Worm (Caenorhabditis elegans): ENCODE data around the gene Y57G11B.8.

Y57G11B.8 gene

DNA sequence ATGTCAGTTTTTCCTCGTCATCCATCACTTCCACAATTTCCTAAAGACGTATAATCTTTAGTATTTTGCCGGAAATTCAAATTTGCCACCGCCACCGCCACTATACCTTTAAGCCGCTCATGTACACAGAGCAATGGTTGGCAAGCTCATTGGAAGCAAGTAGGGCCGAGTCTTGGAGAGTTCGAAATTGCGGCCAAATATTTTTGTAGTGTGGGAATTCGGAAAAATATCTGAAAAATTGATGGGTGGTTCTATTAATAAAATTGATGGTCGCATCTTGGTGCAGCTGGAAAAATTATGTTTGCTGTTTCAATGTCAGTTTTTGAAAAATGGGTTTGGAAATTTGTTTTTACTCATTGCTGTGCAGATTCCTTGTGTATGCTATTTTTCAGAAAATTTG, 6.9 kb downstream of the Y57G11B.8 start:
- no peak for TF ChIP-seq nfya-1 (tag; optimal IDR thresholded peaks at IDR 0.05; ENCODE audit: insufficient read depth)

DNA sequence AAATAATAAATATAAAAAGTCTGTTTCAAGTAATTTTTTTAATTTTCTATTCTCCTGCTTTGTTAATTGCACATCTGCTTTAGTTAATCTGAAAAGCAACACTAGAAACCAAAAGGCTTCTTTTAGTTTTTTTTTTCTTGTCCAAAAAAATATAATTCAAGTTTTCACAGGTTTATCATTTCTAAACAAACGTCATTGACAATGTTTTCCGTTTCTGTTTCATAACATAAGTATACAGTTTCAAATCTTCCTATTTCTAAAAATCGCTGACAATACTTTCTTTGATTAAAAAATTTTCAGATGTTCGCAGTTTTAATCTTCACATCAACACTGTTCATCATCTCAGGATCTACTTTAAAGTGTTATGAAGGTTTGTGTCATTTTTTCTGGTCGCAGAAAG, 13.4 kb downstream of the Y57G11B.8 start, which contains the start of gene Y57G11B.2:
Gene Y57G11B.2 (plus strand): TSS at position 301 of the 400 bp plus-strand sequence.
- TF ChIP-seq mml-1 (tag; optimal IDR thresholded peaks at IDR 0.05): no peak
- no peak for TF ChIP-seq jun-1 (tag; optimal IDR thresholded peaks at IDR 0.05)
- TF ChIP-seq egl-27 (tag; optimal IDR thresholded peaks at IDR 0.05): no peak
- no peak for TF ChIP-seq unc-39 (tag; optimal IDR thresholded peaks at IDR 0.05)
- no peak for TF ChIP-seq daf-12 (tag; optimal IDR thresholded peaks at IDR 0.05)
- no peak for TF ChIP-seq fos-1 (tag; optimal IDR thresholded peaks at IDR 0.05)
- no peak for TF ChIP-seq ztf-4 (tag; optimal IDR thresholded peaks at IDR 0.05)
- no peak for TF ChIP-seq ceh-9 (tag; optimal IDR thresholded peaks at IDR 0.05)
- TF ChIP-seq lin-15B (tag; optimal IDR thresholded peaks at IDR 0.05): no peak
- no peak for TF ChIP-seq ama-1 (optimal IDR thresholded peaks at IDR 0.05)
- no peak for TF ChIP-seq skn-1 (tag; optimal IDR thresholded peaks at IDR 0.05)
- TF ChIP-seq ceh-82 (tag; optimal IDR thresholded peaks at IDR 0.05): no peak
- no peak for TF ChIP-seq fkh-10 (GFP tag; optimal IDR thresholded peaks at IDR 0.05)
- TF ChIP-seq nhr-28 (tag; optimal IDR thresholded peaks at IDR 0.05): no peak
- no peak for TF ChIP-seq fkh-2 (tag; optimal IDR thresholded peaks at IDR 0.05)
- TF ChIP-seq aly-2 (tag; optimal IDR thresholded peaks at IDR 0.05): no peak

DNA sequence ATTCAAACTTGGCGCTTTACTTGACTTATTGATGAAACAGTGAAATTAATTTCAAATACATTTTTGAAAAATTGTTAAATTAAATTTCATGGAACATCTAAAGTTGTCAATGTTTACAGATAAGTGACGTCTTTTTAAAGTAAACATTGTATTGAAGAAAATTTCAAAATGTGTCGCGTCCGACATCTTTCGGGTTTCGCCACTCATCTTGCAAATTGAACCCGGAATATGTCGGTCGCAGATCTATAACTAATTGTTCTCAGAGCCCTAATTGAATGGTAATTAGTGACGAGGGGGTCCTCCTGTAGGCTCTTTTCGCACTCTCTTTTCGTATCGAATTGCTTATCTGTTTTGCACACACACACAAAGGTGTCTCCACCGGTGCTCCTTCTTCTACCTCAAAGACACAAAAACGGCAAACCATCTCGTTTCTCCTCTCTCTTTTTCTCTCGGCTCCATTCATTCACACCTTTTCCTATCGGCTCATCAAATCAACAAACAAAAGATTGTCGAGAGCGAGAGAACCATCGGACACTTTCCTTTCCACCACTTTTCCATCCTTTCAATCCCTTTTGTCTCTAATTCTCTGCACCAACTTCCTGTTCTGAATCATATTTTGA, 15.7 kb downstream of the Y57G11B.8 start:
- no peak for TF ChIP-seq aly-2 (tag; optimal IDR thresholded peaks at IDR 0.05)
- TF ChIP-seq nhr-237 (tag; optimal IDR thresholded peaks at IDR 0.05): no peak
- peak; percentile 34 for TF ChIP-seq pha-4 (tag; optimal IDR thresholded peaks at IDR 0.05)
- TF ChIP-seq nhr-43 (tag; optimal IDR thresholded peaks at IDR 0.05; ENCODE audit: poor library complexity, severe bottlenecking): no peak
- peak; percentile 3 for TF ChIP-seq snpc-4 (tag; optimal IDR thresholded peaks at IDR 0.05)
- TF ChIP-seq elt-2 (tag; optimal IDR thresholded peaks at IDR 0.05): peak; percentile 50
- TF ChIP-seq pqm-1 (tag; optimal IDR thresholded peaks at IDR 0.05): peak; percentile 13
- TF ChIP-seq elt-3 (tag; optimal IDR thresholded peaks at IDR 0.05): no peak

DNA sequence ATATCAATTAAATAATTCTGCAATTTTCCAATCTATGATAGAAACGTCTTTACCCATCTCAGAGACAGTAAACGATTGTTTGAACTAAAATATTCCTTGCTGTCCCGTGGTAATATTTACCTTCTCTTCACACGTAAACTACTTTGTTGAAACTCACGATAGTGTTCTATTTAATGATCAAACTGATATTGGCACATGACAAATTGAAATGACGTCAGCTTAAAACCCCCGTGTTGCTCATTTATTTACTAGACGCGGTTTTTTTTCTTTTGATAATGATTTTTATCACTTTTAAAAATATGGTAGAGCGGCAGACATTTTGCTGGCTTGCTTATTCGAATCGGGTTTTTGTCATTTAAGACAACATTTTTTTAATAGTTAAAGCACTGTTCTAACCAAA, 16.8 kb downstream of the Y57G11B.8 start:
- TF ChIP-seq nhr-43 (tag; optimal IDR thresholded peaks at IDR 0.05; ENCODE audit: poor library complexity, severe bottlenecking): no peak
- no peak for TF ChIP-seq elt-1 (tag; optimal IDR thresholded peaks at IDR 0.05)
- no peak for TF ChIP-seq ceh-28 (tag; optimal IDR thresholded peaks at IDR 0.05)
- TF ChIP-seq zag-1 (tag; optimal IDR thresholded peaks at IDR 0.05): no peak
- peak; percentile 79 for TF ChIP-seq pha-4 (tag; optimal IDR thresholded peaks at IDR 0.05)
- TF ChIP-seq egl-5 (tag; optimal IDR thresholded peaks at IDR 0.05): no peak
- peak; percentile 83 for TF ChIP-seq elt-2 (tag; optimal IDR thresholded peaks at IDR 0.05)
- TF ChIP-seq ZK546.5 (tag; optimal IDR thresholded peaks at IDR 0.05): no peak
- TF ChIP-seq ztf-11 (tag; optimal IDR thresholded peaks at IDR 0.05): no peak
- TF ChIP-seq skn-1 (tag; optimal IDR thresholded peaks at IDR 0.05): no peak
- TF ChIP-seq nhr-25 (tag; optimal IDR thresholded peaks at IDR 0.05): no peak
- TF ChIP-seq nhr-12 (tag; optimal IDR thresholded peaks at IDR 0.05): no peak
- TF ChIP-seq unc-62 (GFP tag; optimal IDR thresholded peaks at IDR 0.05): no peak
- no peak for TF ChIP-seq tbx-2 (tag; optimal IDR thresholded peaks at IDR 0.05)
- TF ChIP-seq eor-1 (tag; optimal IDR thresholded peaks at IDR 0.05): no peak
- peak; percentile 49 for TF ChIP-seq pqm-1 (tag; optimal IDR thresholded peaks at IDR 0.05)
- TF ChIP-seq ceh-82 (tag; optimal IDR thresholded peaks at IDR 0.05): no peak
- TF ChIP-seq ama-1 (optimal IDR thresholded peaks at IDR 0.05): no peak
- TF ChIP-seq jun-1 (tag; optimal IDR thresholded peaks at IDR 0.05): peak; percentile 15
- TF ChIP-seq ceh-16 (tag; optimal IDR thresholded peaks at IDR 0.05): no peak
- no peak for TF ChIP-seq snpc-4 (tag; optimal IDR thresholded peaks at IDR 0.05)
- TF ChIP-seq sea-2 (GFP tag; optimal IDR thresholded peaks at IDR 0.05): no peak
- no peak for TF ChIP-seq fos-1 (tag; optimal IDR thresholded peaks at IDR 0.05)
- TF ChIP-seq lin-15B (tag; optimal IDR thresholded peaks at IDR 0.05): no peak
- TF ChIP-seq nhr-67 (tag; optimal IDR thresholded peaks at IDR 0.05): no peak
- no peak for TF ChIP-seq egl-27 (tag; optimal IDR thresholded peaks at IDR 0.05)
- no peak for TF ChIP-seq nhr-28 (tag; optimal IDR thresholded peaks at IDR 0.05)

Measured in whole organism, L3 larva.